Worm (Caenorhabditis elegans): Measurements from ENCODE around the gene W02H3.1.

W02H3.1 gene

ce11 chrX:11104883-11105629 is at the start of gene W02H3.1:
TSS of gene W02H3.1 (minus strand) at chrX:11105460.
- no peak for TF ChIP-seq W03F9.2 (tag; optimal IDR thresholded peaks at IDR 0.05)
- no peak for TF ChIP-seq him-1 (tag; optimal IDR thresholded peaks at IDR 0.05)

DNA sequence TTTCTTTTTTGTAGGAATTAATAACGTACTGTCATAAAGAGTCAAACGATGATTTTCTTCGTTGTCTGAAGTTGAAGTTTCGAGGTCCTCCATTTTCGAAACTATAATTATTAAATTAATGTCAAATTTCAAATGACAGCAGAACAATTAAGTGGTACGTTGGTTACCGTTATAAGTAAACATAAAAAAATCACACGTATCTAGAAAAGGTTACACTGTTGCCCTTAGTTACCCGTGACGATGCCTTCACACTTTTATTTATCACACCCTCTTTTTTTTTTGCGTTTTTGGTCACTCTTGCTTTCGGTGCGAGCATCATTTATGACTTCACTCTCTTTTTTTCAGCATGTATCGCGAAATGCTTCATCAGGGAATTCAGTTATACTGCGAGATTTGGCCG is 47.5 kb upstream of the W02H3.1 start, which contains the start of the genes C05C9.3 and C05C9.2:
Gene C05C9.3, minus strand, starts transcription at position 101 of the 400 bp plus-strand sequence.
Gene C05C9.2, plus strand, starts transcription at position 346 of the 400 bp plus-strand sequence.
- TF ChIP-seq him-1 (tag; optimal IDR thresholded peaks at IDR 0.05) (no peak), W03F9.2 (tag; optimal IDR thresholded peaks at IDR 0.05) (no peak), dao-5 (tag; optimal IDR thresholded peaks at IDR 0.05) (no peak)

ce11 chrX:11151494-11151893 is 46.2 kb upstream of the W02H3.1 start:
- no peak for TF ChIP-seq him-1 (tag; optimal IDR thresholded peaks at IDR 0.05)
- TF ChIP-seq dao-5 (tag; optimal IDR thresholded peaks at IDR 0.05): no peak
- no peak for TF ChIP-seq W03F9.2 (tag; optimal IDR thresholded peaks at IDR 0.05)

DNA sequence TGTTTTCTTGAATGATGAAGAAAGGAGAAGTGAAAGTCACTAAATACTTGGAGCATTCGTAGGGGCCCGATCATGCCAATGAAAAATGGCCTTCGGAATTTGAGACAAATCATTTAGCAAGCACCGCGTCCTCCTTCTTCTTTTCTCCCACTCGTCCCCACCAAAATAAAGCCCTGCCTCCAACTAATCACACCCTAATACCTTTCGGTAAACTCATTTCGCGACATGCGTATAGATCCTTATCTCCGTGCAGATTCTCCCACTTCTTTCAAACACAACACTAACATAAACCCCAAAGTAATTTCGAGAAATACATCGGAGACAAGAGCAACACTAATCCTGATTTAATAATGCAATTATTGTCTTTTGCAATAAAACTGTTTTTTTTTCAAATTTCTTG is 32.4 kb upstream of the W02H3.1 start:
- no peak for TF ChIP-seq dao-5 (tag; optimal IDR thresholded peaks at IDR 0.05)
- no peak for TF ChIP-seq him-1 (tag; optimal IDR thresholded peaks at IDR 0.05)
- no peak for TF ChIP-seq W03F9.2 (tag; optimal IDR thresholded peaks at IDR 0.05)

- TF ChIP-seq W03F9.2 (tag; optimal IDR thresholded peaks at IDR 0.05) (no peak), dao-5 (tag; optimal IDR thresholded peaks at IDR 0.05) (no peak), him-1 (tag; optimal IDR thresholded peaks at IDR 0.05) (no peak)
These were observed 31.7 kb upstream of the W02H3.1 start for ce11 chrX:11136988-11137387.

- TF ChIP-seq W03F9.2 (tag; optimal IDR thresholded peaks at IDR 0.05): no peak
These were observed 29.6 kb upstream of the W02H3.1 start for ce11 chrX:11134750-11135394.

DNA sequence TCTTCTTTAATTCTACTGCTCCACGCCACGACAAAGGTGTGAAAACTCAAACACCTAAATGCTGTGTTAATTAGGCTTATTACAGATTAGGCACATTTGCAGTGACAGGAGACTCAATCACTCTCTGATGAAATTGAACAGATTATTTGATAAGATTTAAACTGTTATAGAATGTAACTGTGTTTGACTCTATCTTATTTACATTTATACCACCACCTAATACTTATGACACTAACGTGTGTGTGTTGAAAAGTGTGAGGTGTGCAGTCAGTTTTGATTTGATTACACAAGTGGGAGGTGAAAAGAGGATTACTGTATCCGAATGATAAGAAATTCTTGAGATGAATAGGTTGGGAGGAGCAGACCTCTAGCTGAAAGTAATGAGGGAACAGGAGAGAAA is 27.0 kb upstream of the W02H3.1 start:
- no peak for TF ChIP-seq dao-5 (tag; optimal IDR thresholded peaks at IDR 0.05)
- TF ChIP-seq W03F9.2 (tag; optimal IDR thresholded peaks at IDR 0.05): no peak
- no peak for TF ChIP-seq him-1 (tag; optimal IDR thresholded peaks at IDR 0.05)

DNA sequence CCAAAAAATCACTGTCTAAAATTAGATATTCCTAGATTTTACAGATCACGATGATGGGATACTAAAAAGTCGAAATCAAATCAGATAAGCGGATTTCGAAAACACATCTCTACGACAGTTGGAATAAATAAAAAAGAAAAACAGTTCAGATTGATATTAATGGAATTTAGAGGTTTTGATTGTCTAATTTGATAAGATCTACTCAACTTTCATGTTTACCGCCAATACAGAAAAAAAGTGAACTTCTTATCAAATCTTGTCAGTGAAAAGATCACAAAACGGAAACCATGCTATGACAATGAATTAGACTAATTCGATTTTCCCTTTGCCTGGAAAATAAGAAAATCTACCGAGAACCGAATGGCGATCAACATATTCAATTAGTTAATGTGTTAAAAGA is 21.0 kb upstream of the W02H3.1 start:
- TF ChIP-seq him-1 (tag; optimal IDR thresholded peaks at IDR 0.05) (no peak), W03F9.2 (tag; optimal IDR thresholded peaks at IDR 0.05) (no peak), dao-5 (tag; optimal IDR thresholded peaks at IDR 0.05) (no peak)

DNA sequence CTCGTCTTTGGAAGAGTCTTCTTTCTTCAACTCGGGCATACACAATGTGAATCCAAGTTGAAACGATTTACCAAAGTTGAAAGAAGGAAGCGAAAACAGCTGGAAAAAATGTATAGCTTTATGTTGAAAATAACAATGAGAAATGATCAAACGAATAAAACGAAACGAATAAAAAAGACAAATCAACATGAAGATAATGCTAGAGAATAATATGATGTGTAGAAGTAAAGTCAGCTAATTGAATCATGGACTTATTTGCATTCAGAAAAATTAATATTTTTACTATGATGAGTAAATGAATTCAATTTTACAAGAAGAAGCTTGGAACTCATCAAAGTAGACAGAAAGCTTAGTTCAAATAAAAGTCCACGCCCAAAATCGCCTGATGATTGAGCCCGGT is 20.3 kb upstream of the W02H3.1 start, which contains the start of gene alr-1:
Gene alr-1, minus strand, starts transcription at position 101 of the 400 bp plus-strand sequence.
- TF ChIP-seq W03F9.2 (tag; optimal IDR thresholded peaks at IDR 0.05): no peak
- no peak for TF ChIP-seq him-1 (tag; optimal IDR thresholded peaks at IDR 0.05)
- TF ChIP-seq dao-5 (tag; optimal IDR thresholded peaks at IDR 0.05): no peak

DNA sequence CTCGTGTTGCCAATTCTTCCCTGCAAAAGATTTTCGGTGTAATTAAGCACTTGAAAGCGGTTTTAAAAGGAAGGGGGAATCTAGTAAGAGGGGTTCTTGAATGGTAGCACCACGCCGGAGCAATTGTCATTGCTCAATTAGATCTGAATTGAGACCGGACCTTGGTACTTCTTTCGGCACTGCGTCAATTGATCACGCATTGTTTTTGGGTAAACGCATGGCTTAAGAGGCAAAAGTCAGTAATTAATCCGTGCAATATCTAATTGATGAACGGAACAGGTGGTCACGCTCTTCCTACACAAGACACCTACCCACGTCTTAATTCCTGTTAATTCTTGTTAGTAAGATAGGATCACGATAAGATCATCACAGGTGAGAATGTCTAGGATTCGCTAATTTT is 18.7 kb upstream of the W02H3.1 start:
- no peak for TF ChIP-seq dao-5 (tag; optimal IDR thresholded peaks at IDR 0.05)
- no peak for TF ChIP-seq W03F9.2 (tag; optimal IDR thresholded peaks at IDR 0.05)

- TF ChIP-seq him-1 (tag; optimal IDR thresholded peaks at IDR 0.05): no peak
- no peak for TF ChIP-seq dao-5 (tag; optimal IDR thresholded peaks at IDR 0.05)
- no peak for TF ChIP-seq W03F9.2 (tag; optimal IDR thresholded peaks at IDR 0.05)
These were observed 17.2 kb upstream of the W02H3.1 start for ce11 chrX:11122412-11122811.

DNA sequence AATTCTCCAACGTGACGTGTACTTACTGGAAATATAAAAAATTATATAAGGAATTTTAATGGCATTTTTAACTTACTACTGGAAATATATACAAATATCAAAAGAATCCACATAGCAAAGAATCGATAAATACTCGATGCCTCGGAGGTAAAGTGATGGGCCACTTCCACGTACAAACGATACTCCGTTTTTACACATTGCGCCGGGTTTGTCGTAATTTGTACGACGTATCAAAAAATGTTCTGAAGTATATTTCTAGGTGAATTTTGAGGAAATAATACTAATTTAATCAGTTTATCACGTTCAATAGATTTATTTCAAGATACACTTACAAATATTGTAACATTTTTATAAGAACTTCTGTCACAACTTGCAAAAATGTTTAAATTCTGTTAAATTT is 15.5 kb upstream of the W02H3.1 start, which contains the start of gene R08B4.3:
Gene R08B4.3, minus strand, starts transcription at position 198 of the 400 bp plus-strand sequence.
- TF ChIP-seq him-1 (tag; optimal IDR thresholded peaks at IDR 0.05): no peak
- no peak for TF ChIP-seq dao-5 (tag; optimal IDR thresholded peaks at IDR 0.05)
- TF ChIP-seq W03F9.2 (tag; optimal IDR thresholded peaks at IDR 0.05): no peak

- TF ChIP-seq dao-5 (tag; optimal IDR thresholded peaks at IDR 0.05) (no peak), W03F9.2 (tag; optimal IDR thresholded peaks at IDR 0.05) (no peak), him-1 (tag; optimal IDR thresholded peaks at IDR 0.05) (no peak)
These were observed 11.5 kb upstream of the W02H3.1 start, which contains the start of gene nlp-66 for ce11 chrX:11116723-11117122. TSS of gene nlp-66 (minus strand) at chrX:11116823.

- TF ChIP-seq him-1 (tag; optimal IDR thresholded peaks at IDR 0.05): no peak
- no peak for TF ChIP-seq W03F9.2 (tag; optimal IDR thresholded peaks at IDR 0.05)
- TF ChIP-seq dao-5 (tag; optimal IDR thresholded peaks at IDR 0.05): no peak
These were observed 9.2 kb upstream of the W02H3.1 start for ce11 chrX:11114420-11114819.

Measured in whole organism, L4/young adult.